Fruit fly (Drosophila melanogaster) whole organism, embryonic: ENCODE measurements around the gene CG10011.
A peak's percentile ranks its signal among the peaks of the same experiment; 100 is the strongest.

ENCODE experiments used
- Adf1 ChIP-seq: fragments of 200-800 bp; sonication (Bioruptor generic); IDR thresholded peaks from 2 replicates; pipeline ENCODE4 v1.3.6; 2022; ENCODE audit warnings: missing biosample characterization, missing genetic modification characterization
- B-H1 ChIP-seq: fragments of 200-800 bp; sonication (Bioruptor generic); IDR thresholded peaks from 3 replicates; pipeline ENCODE4 v1.3.6; 2022; ENCODE audit warnings: missing biosample characterization, missing genetic modification characterization
- CG10147 ChIP-seq: fragments of 200-800 bp; sonication (Bioruptor generic); optimal IDR thresholded peaks from 2 replicates; lab custom pipeline; 2019; ENCODE audit warnings: missing biosample characterization, mild to moderate bottlenecking, missing genetic modification characterization, moderate library complexity
- CG10209 ChIP-seq: fragments of 200-800 bp; sonication (Bioruptor generic); optimal IDR thresholded peaks from 3 replicates; lab custom pipeline; 2017; ENCODE audit warnings: missing biosample characterization, mild to moderate bottlenecking, missing genetic modification characterization, missing genetic modification reagents
- CG10321 ChIP-seq: fragments of 200-800 bp; sonication (Bioruptor generic); IDR thresholded peaks from 2 replicates; pipeline ENCODE4 v1.3.6; 2022; ENCODE audit warnings: missing biosample characterization, missing genetic modification characterization
- CG12769 ChIP-seq: fragments of 200-800 bp; sonication (Bioruptor generic); optimal IDR thresholded peaks from 2 replicates; lab custom pipeline; 2019; ENCODE audit warnings: missing biosample characterization, mild to moderate bottlenecking, missing genetic modification characterization, moderate library complexity
- CG13296 ChIP-seq: fragments of 200-800 bp; sonication (Bioruptor generic); optimal IDR thresholded peaks from 3 replicates; lab custom pipeline; 2018; ENCODE audit warnings: missing biosample characterization, mild to moderate bottlenecking, missing genetic modification characterization
- CG13894 ChIP-seq: fragments of 200-800 bp; sonication (Bioruptor generic); optimal IDR thresholded peaks from 3 replicates; lab custom pipeline; 2018; ENCODE audit warnings: missing biosample characterization, mild to moderate bottlenecking, missing genetic modification characterization, moderate library complexity
- CG14050 ChIP-seq: fragments of 200-800 bp; sonication (Bioruptor generic); IDR thresholded peaks from 3 replicates; pipeline ENCODE4 v1.3.6; 2022; ENCODE audit warnings: missing biosample characterization, missing genetic modification characterization
- CG1529 ChIP-seq: fragments of 200-800 bp; sonication (Bioruptor generic); optimal IDR thresholded peaks from 3 replicates; lab custom pipeline; 2018; ENCODE audit warnings: missing biosample characterization, missing genetic modification characterization
- CG17359 ChIP-seq: fragments of 200-800 bp; sonication (Bioruptor generic); optimal IDR thresholded peaks from 3 replicates; lab custom pipeline; 2018; ENCODE audit warnings: missing biosample characterization, mild to moderate bottlenecking, missing genetic modification characterization, moderate library complexity
- CG18011 ChIP-seq: fragments of 200-800 bp; sonication (Bioruptor generic); optimal IDR thresholded peaks from 2 replicates; lab custom pipeline; 2017; ENCODE audit warnings: missing biosample characterization, missing genetic modification characterization, mild to moderate bottlenecking, moderate library complexity, missing genotype
- CG18599 ChIP-seq: fragments of 200-800 bp; sonication (Bioruptor generic); optimal IDR thresholded peaks from 3 replicates; lab custom pipeline; 2017; ENCODE audit warnings: missing biosample characterization, missing genetic modification characterization, mild to moderate bottlenecking, moderate library complexity, missing genetic modification reagents
- CG2120 ChIP-seq: fragments of 200-800 bp; sonication (Bioruptor generic); optimal IDR thresholded peaks from 3 replicates; lab custom pipeline; 2016; ENCODE audit warnings: missing biosample characterization, missing genetic modification characterization
- CG2129 ChIP-seq: fragments of 200-800 bp; sonication (Bioruptor generic); IDR thresholded peaks from 2 replicates; pipeline ENCODE4 v1.3.6; 2022; ENCODE audit warnings: missing biosample characterization, missing genetic modification characterization; ENCODE audit not compliant: partially characterized antibody
- CG34376 ChIP-seq: fragments of 200-800 bp; sonication (Bioruptor generic); optimal IDR thresholded peaks from 2 replicates; lab custom pipeline; 2018; ENCODE audit warnings: missing biosample characterization, mild to moderate bottlenecking, missing genetic modification characterization
- CG4282 ChIP-seq: fragments of 200-800 bp; sonication (Bioruptor generic); optimal IDR thresholded peaks from 2 replicates; lab custom pipeline; 2016; ENCODE audit warnings: missing biosample characterization, missing genetic modification characterization
- CG6175 ChIP-seq: fragments of 200-800 bp; sonication (Bioruptor generic); IDR thresholded peaks from 3 replicates; pipeline ENCODE4 v1.3.6; 2022; ENCODE audit warnings: missing biosample characterization, missing genetic modification characterization
- CG7745 ChIP-seq: fragments of 200-800 bp; sonication (Bioruptor generic); optimal IDR thresholded peaks from 2 replicates; lab custom pipeline; 2018; ENCODE audit warnings: missing biosample characterization, mild to moderate bottlenecking, missing genetic modification characterization, moderate library complexity
- CG7786 ChIP-seq: fragments of 200-800 bp; sonication (Bioruptor generic); optimal IDR thresholded peaks from 2 replicates; lab custom pipeline; 2016; ENCODE audit warnings: missing biosample characterization, missing genetic modification characterization
- CG7839 ChIP-seq: fragments of 200-800 bp; sonication (Bioruptor generic); optimal IDR thresholded peaks from 3 replicates; lab custom pipeline; 2018; ENCODE audit warnings: missing biosample characterization, mild to moderate bottlenecking, missing genetic modification characterization, moderate library complexity
- CHES-1-like ChIP-seq: fragments of 200-800 bp; sonication (Bioruptor generic); optimal IDR thresholded peaks from 2 replicates; lab custom pipeline; 2016; ENCODE audit warnings: missing biosample characterization, missing genetic modification characterization
- CTCF ChIP-seq: fragments of 200-800 bp; sonication (Bioruptor generic); optimal IDR thresholded peaks from 2 replicates; lab custom pipeline; 2017; ENCODE audit warnings: missing biosample characterization, mild to moderate bottlenecking, missing genetic modification characterization, moderate library complexity
- CoRest ChIP-seq: fragments of 200-800 bp; sonication (Bioruptor generic); optimal IDR thresholded peaks from 3 replicates; lab custom pipeline; 2018; ENCODE audit warnings: missing biosample characterization, mild to moderate bottlenecking, missing genetic modification characterization, moderate library complexity
- Dfd ChIP-seq, 2 experiments: fragments of >200 bp; optimal IDR thresholded peaks; 2 replicates each; lab custom pipeline; 2017; ENCODE audit warnings: missing biosample characterization in 2 of 2, missing genetic modification characterization in 2 of 2
- Fer1 ChIP-seq: fragments of 200-800 bp; sonication (Bioruptor generic); optimal IDR thresholded peaks from 2 replicates; lab custom pipeline; 2017; ENCODE audit warnings: missing biosample characterization, mild to moderate bottlenecking, missing genetic modification characterization
- H15 ChIP-seq: fragments of 200-800 bp; sonication (Bioruptor generic); IDR thresholded peaks from 3 replicates; pipeline ENCODE4 v1.3.6; 2022; ENCODE audit warnings: missing biosample characterization, missing genetic modification characterization
- HmgZ ChIP-seq: fragments of 200-800 bp; sonication (Bioruptor generic); optimal IDR thresholded peaks from 2 replicates; lab custom pipeline; 2018; ENCODE audit warnings: missing biosample characterization, mild to moderate bottlenecking, missing genetic modification characterization
- Hmr ChIP-seq: fragments of 200-800 bp; sonication (Bioruptor generic); optimal IDR thresholded peaks from 3 replicates; lab custom pipeline; 2017; ENCODE audit warnings: mild to moderate bottlenecking, missing biosample characterization, missing genetic modification reagents, missing genetic modification characterization
- Max ChIP-seq: fragments of 200-800 bp; sonication (Bioruptor generic); optimal IDR thresholded peaks from 2 replicates; lab custom pipeline; 2016; ENCODE audit warnings: missing biosample characterization, mild to moderate bottlenecking, missing genetic modification characterization
- Med ChIP-seq: fragments of 200-800 bp; sonication (Bioruptor generic); peaks from one replicate; lab custom pipeline; 2016; ENCODE audit warnings: missing biosample characterization, missing genetic modification characterization, mild to moderate bottlenecking, inconsistent platforms, moderate library complexity
- NK7.1 ChIP-seq: fragments of 200-800 bp; sonication (Bioruptor generic); optimal IDR thresholded peaks from 3 replicates; lab custom pipeline; 2016; ENCODE audit warnings: missing biosample characterization, missing genetic modification characterization
- Opbp ChIP-seq: fragments of 200-800 bp; sonication (Bioruptor generic); IDR thresholded peaks from 3 replicates; pipeline ENCODE4 v1.3.6; 2022; ENCODE audit warnings: missing biosample characterization, missing genetic modification characterization; ENCODE audit not compliant: partially characterized antibody
- Ptx1 ChIP-seq: fragments of 200-800 bp; sonication (Bioruptor generic); IDR thresholded peaks from 2 replicates; pipeline ENCODE4 v1.3.6; 2022; ENCODE audit warnings: missing biosample characterization, missing genetic modification characterization
- Rfx ChIP-seq: fragments of 200-800 bp; sonication (Bioruptor generic); IDR thresholded peaks from 2 replicates; pipeline ENCODE4 v1.3.6; 2022; ENCODE audit warnings: missing biosample characterization, missing genetic modification characterization
- Sox100B ChIP-seq: fragments of 200-800 bp; sonication (Bioruptor generic); optimal IDR thresholded peaks from 3 replicates; lab custom pipeline; 2018; ENCODE audit warnings: missing biosample characterization, mild to moderate bottlenecking, missing genetic modification characterization
- Usf ChIP-seq: fragments of 200-800 bp; sonication (Bioruptor generic); optimal IDR thresholded peaks from 2 replicates; lab custom pipeline; 2017; ENCODE audit warnings: missing genotype, missing biosample characterization, missing genetic modification characterization
- abd-A ChIP-seq: fragments of 200-800 bp; sonication (Bioruptor generic); optimal IDR thresholded peaks from 3 replicates; lab custom pipeline; 2019; ENCODE audit warnings: missing biosample characterization, mild to moderate bottlenecking, missing genetic modification characterization, moderate library complexity
- ac ChIP-seq: fragments of 200-800 bp; sonication (Bioruptor generic); optimal IDR thresholded peaks from 3 replicates; lab custom pipeline; 2017; ENCODE audit warnings: missing biosample characterization, mild to moderate bottlenecking, missing genetic modification characterization
- bcd ChIP-seq: fragments of 200-800 bp; sonication (Bioruptor generic); optimal IDR thresholded peaks from 2 replicates; lab custom pipeline; 2017; ENCODE audit warnings: missing biosample characterization, mild to moderate bottlenecking, missing genetic modification characterization
- grau ChIP-seq: fragments of 200-800 bp; optimal IDR thresholded peaks from 3 replicates; lab custom pipeline; 2019; ENCODE audit warnings: missing biosample characterization, mild to moderate bottlenecking, missing genetic modification characterization, moderate library complexity
- gt ChIP-seq: fragments of 200-800 bp; sonication (Bioruptor generic); IDR thresholded peaks from 2 replicates; pipeline ENCODE4 v1.3.6; 2022; ENCODE audit warnings: missing biosample characterization, missing genetic modification characterization
- lbe ChIP-seq: fragments of 200-800 bp; sonication (Bioruptor generic); optimal IDR thresholded peaks from 2 replicates; lab custom pipeline; 2016; ENCODE audit warnings: missing biosample characterization, mild to moderate bottlenecking, missing genetic modification characterization
- lov ChIP-seq, 2 experiments: fragments of 200-800 bp in 1 of 2; fragments of >200 bp in 1 of 2; sonication (Bioruptor generic) in 1 of 2; IDR thresholded peaks in 1 of 2; optimal IDR thresholded peaks in 1 of 2; 2 replicates in 1 of 2; 3 replicates in 1 of 2; pipeline versions ENCODE4 v1.3.6 to Lab custom; 2017 to 2022; ENCODE audit warnings: missing biosample characterization in 1 of 2, missing genetic modification characterization in 1 of 2
- pb ChIP-seq: fragments of 200-800 bp; sonication (Bioruptor generic); optimal IDR thresholded peaks from 3 replicates; lab custom pipeline; 2016; ENCODE audit warnings: missing biosample characterization, missing genetic modification characterization
- scrt ChIP-seq: fragments of 200-800 bp; sonication (Bioruptor generic); optimal IDR thresholded peaks from 2 replicates; lab custom pipeline; 2018; ENCODE audit warnings: missing biosample characterization, mild to moderate bottlenecking, missing genetic modification characterization, moderate library complexity
- tap ChIP-seq: fragments of 200-800 bp; optimal IDR thresholded peaks from 3 replicates; lab custom pipeline; 2019; ENCODE audit warnings: missing biosample characterization, mild to moderate bottlenecking, missing genetic modification characterization, moderate library complexity
- tgo ChIP-seq: fragments of 200-800 bp; sonication (Bioruptor generic); IDR thresholded peaks from 3 replicates; pipeline ENCODE4 v1.3.6; 2022; ENCODE audit warnings: missing biosample characterization, missing genetic modification characterization
- tup ChIP-seq: fragments of 200-800 bp; sonication (Bioruptor generic); optimal IDR thresholded peaks from 2 replicates; lab custom pipeline; 2016; ENCODE audit warnings: missing biosample characterization, mild to moderate bottlenecking, missing genetic modification characterization, moderate library complexity
- zen ChIP-seq: fragments of 200-800 bp; sonication (Bioruptor generic); optimal IDR thresholded peaks from 3 replicates; lab custom pipeline; 2018; ENCODE audit warnings: missing biosample characterization, mild to moderate bottlenecking, missing genetic modification characterization, moderate library complexity

CG10011 gene

DNA sequence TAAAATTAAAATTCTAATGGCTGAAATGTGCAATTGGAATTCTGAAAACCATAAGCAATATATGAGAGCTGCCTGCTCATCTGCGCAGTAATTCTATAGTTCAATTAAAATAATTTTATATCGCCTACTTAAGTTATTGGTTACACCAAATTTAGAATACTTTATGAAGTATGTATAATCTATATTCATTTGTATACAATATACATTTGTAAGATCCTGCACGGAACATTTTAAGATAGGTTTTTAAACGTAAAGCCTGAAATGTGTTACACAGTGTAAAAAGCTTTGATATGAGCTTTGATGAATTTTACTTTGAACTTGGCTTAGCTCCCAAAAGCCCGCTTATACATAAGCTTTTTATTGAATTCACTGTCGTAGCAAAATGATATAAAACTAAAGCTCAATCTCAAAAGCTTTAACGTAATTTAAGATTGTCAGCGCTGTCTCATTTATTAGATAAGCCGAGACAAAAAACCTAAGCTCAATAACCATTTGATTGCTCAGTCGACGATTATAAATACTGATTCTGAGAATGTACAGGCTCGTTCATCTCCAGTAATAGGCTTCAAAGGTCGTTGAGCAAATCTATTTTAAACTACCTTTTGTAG, 42.7 kb upstream of the CG10011 start (continued):
- TF ChIP-seq ac (GFP tag; lab: Kevin White, UChicago) (no peak), pb (GFP tag; lab: Kevin White, UChicago) (no peak), CG10147 (GFP tag; lab: Kevin White, UChicago) (peak; percentile 36), CG2129 (GFP tag; lab: Robert Waterston, UW) (no peak), CG12769 (tag; lab: Kevin White, UChicago) (peak; percentile 3), HmgZ (no peak), Med (peak; percentile 50), CG6175 (GFP tag; lab: Robert Waterston, UW) (no peak), CG14050 (no peak), Hmr (peak; percentile 22), CG34376 (peak; percentile 19), Usf (no peak), lbe (peak; percentile 1), CG7839 (tag; lab: Kevin White, UChicago) (peak; percentile 35), tgo (GFP tag; lab: Robert Waterston, UW) (no peak), Ptx1 (GFP tag; lab: Robert Waterston, UW) (no peak), Dfd (GFP tag; optimal IDR thresholded peaks at IDR 0.05; lab: Kevin White, UChicago) (no peak), B-H1 (no peak), Rfx (GFP tag; lab: Robert Waterston, UW) (peak; percentile 32; the same call in 1 of the 2 replicates), CoRest (tag; lab: Kevin White, UChicago) (peak; percentile 0), zen (no peak), CG10321 (GFP tag; lab: Robert Waterston, UW) (no peak), scrt (peak; percentile 24), CG4282 (no peak), CG17359 (peak; percentile 7), CG10209 (GFP tag; lab: Kevin White, UChicago) (no peak), gt (no peak), tap (tag; lab: Kevin White, UChicago) (peak; percentile 14), Sox100B (GFP tag; lab: Kevin White, UChicago) (peak; percentile 1), Adf1 (no peak), CG7745 (tag; lab: Kevin White, UChicago) (no peak), CG18599 (GFP tag; lab: Kevin White, UChicago) (no peak), CG13296 (peak; percentile 4), lov (optimal IDR thresholded peaks at IDR 0.05; lab: Kevin White, UChicago) (no peak), lov (GFP tag; IDR thresholded peaks at IDR 0.05; lab: Robert Waterston, UW) (no peak), tup (no peak), CG13894 (tag; lab: Kevin White, UChicago) (peak; percentile 21), grau (peak; percentile 32), CHES-1-like (GFP tag; lab: Kevin White, UChicago) (no peak), CG7786 (GFP tag; lab: Kevin White, UChicago) (no peak), CG2120 (GFP tag; lab: Kevin White, UChicago) (peak; percentile 12), H15 (GFP tag; lab: Robert Waterston, UW) (no peak), Max (GFP tag; lab: Kevin White, UChicago) (no peak), CTCF (peak; percentile 69), Fer1 (GFP tag; lab: Kevin White, UChicago) (peak; percentile 21), CG1529 (no peak), abd-A (peak; percentile 85), CG18011 (GFP tag; lab: Kevin White, UChicago) (peak; percentile 96), bcd (GFP tag; lab: Kevin White, UChicago) (no peak), NK7.1 (GFP tag; lab: Kevin White, UChicago) (no peak), Opbp (GFP tag; lab: Robert Waterston, UW) (no peak)
